Worm (Caenorhabditis elegans): ENCODE results near the gene ltd-1.

DNA sequence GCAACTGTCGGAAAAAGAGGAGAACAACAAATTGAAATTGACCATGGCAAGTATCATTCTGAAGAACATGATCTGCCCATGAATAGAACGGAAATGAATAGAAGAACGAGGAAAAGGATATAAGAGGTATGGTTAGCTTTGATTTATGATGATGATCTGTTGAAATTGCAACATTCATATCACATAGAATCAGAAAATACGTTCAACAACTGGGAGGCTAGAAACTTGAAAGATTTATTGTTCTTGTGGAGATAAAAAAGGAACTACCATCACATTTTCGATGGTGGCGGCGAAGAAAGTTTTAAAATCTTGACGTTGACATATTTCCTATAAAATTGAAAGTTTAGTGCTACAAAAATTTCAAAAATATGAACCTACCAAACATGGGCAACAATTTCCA, 729 bp upstream of the ltd-1 start:
- TF ChIP-seq hmg-4 (GFP tag; optimal IDR thresholded peaks at IDR 0.05) (no peak), ama-1 (optimal IDR thresholded peaks at IDR 0.05) (no peak), ets-7 (tag; optimal IDR thresholded peaks at IDR 0.05) (no peak), tbx-37 (GFP tag; conservative IDR thresholded peaks at IDR 0.05) (no peak), tbx-11 (GFP tag; IDR thresholded peaks at IDR 0.05) (no peak), hnd-1 (tag; optimal IDR thresholded peaks at IDR 0.05) (no peak), flt-1 (GFP tag; IDR thresholded peaks at IDR 0.05) (no peak), B0310.2 (tag; optimal IDR thresholded peaks at IDR 0.05) (no peak), hmbx-1 (tag; optimal IDR thresholded peaks at IDR 0.05) (no peak), aly-1 (tag; optimal IDR thresholded peaks at IDR 0.05) (no peak)
